Worm (Caenorhabditis elegans) whole organism, young adult: Measurements from ENCODE around the gene C06A6.2.

ENCODE experiments used
- D2030.7 ChIP-seq: fragments of 200-800 bp; sonication (Bioruptor generic); IDR thresholded peaks from 2 replicates; pipeline ENCODE4 v1.3.6; 2022; ENCODE audit warnings: missing genetic modification reagents, missing genetic modification characterization, missing compliant biosample characterization
- F33H1.4 ChIP-seq: fragments of 200-800 bp; sonication (Bioruptor generic); IDR thresholded peaks from 2 replicates; pipeline ENCODE4 v1.3.6; 2022; ENCODE audit warnings: missing genetic modification reagents, missing genetic modification characterization, missing compliant biosample characterization
- F39B2.1 ChIP-seq: fragments of 200-800 bp; sonication (Bioruptor generic); IDR thresholded peaks from 2 replicates; pipeline ENCODE4 v1.3.6; 2022; ENCODE audit warnings: missing genetic modification reagents, missing genetic modification characterization, missing compliant biosample characterization
- F57C9.4 ChIP-seq: sonication (generic microtip); optimal IDR thresholded peaks from 2 replicates; lab custom pipeline; 2017; ENCODE audit warnings: mild to moderate bottlenecking, missing genetic modification characterization, missing compliant biosample characterization
- Y95B8A.8 ChIP-seq: fragments of 200-800 bp; sonication (Bioruptor generic); IDR thresholded peaks from 2 replicates; pipeline ENCODE4 v1.3.6; 2022; ENCODE audit warnings: missing genetic modification reagents, missing genetic modification characterization, missing compliant biosample characterization
- attf-3 ChIP-seq: fragments of 200-800 bp; sonication (Bioruptor generic); conservative IDR thresholded peaks from 2 replicates; pipeline ENCODE4 v1.3.6; 2022; ENCODE audit warnings: missing genetic modification reagents, missing genetic modification characterization, missing compliant biosample characterization
- attf-5 ChIP-seq: fragments of 200-800 bp; sonication (Bioruptor generic); optimal IDR thresholded peaks from 2 replicates; lab custom pipeline; 2018; ENCODE audit warnings: mild to moderate bottlenecking, missing genetic modification characterization, missing compliant biosample characterization
- bed-1 ChIP-seq: fragments of 200-800 bp; sonication (Bioruptor generic); IDR thresholded peaks from 2 replicates; pipeline ENCODE4 v1.3.6; 2022; ENCODE audit warnings: missing genetic modification reagents, missing genetic modification characterization, missing compliant biosample characterization
- ceh-91 ChIP-seq: fragments of 200-800 bp; sonication (Bioruptor generic); IDR thresholded peaks from 2 replicates; pipeline ENCODE4 v1.3.6; 2022; ENCODE audit warnings: missing genetic modification reagents, missing genetic modification characterization, missing compliant biosample characterization
- chd-7 ChIP-seq: sonication (generic microtip); optimal IDR thresholded peaks from 2 replicates; lab custom pipeline; 2016; ENCODE audit warnings: mild to moderate bottlenecking, missing genetic modification characterization, moderate library complexity, missing compliant biosample characterization
- ekl-4 ChIP-seq: fragments of 200-800 bp; sonication (Bioruptor generic); IDR thresholded peaks from 2 replicates; pipeline ENCODE4 v1.3.6; 2022; ENCODE audit warnings: missing genetic modification reagents, missing genetic modification characterization, missing compliant biosample characterization
- ets-4 ChIP-seq: fragments of 200-800 bp; sonication (Bioruptor generic); optimal IDR thresholded peaks from 2 replicates; lab custom pipeline; 2018; ENCODE audit warnings: mild to moderate bottlenecking, missing genetic modification characterization, missing compliant biosample characterization
- hlh-12 ChIP-seq: sonication (generic microtip); optimal IDR thresholded peaks from 2 replicates; lab custom pipeline; 2016; ENCODE audit warnings: missing genetic modification characterization, missing compliant biosample characterization
- let-607 ChIP-seq, 2 experiments: fragments of 200-800 bp in 1 of 2; sonication (Bioruptor generic) in 1 of 2; sonication (generic microtip) in 1 of 2; optimal IDR thresholded peaks; 2 replicates each; lab custom pipeline; 2016 to 2018; ENCODE audit warnings: mild to moderate bottlenecking in 2 of 2, missing compliant biosample characterization in 2 of 2, missing genetic modification characterization in 2 of 2, moderate library complexity in 2 of 2, missing genotype in 1 of 2
- lin-26 ChIP-seq: fragments of 200-800 bp; sonication (Bioruptor generic); IDR thresholded peaks from 2 replicates; pipeline ENCODE4 v1.3.6; 2022; ENCODE audit warnings: missing genetic modification reagents, missing genetic modification characterization, missing compliant biosample characterization
- lsl-1 ChIP-seq: fragments of 200-800 bp; sonication (Bioruptor generic); optimal IDR thresholded peaks from 2 replicates; lab custom pipeline; 2018; ENCODE audit warnings: mild to moderate bottlenecking, missing genetic modification characterization, moderate library complexity, missing compliant biosample characterization
- madf-3 ChIP-seq: fragments of 200-800 bp; sonication (Bioruptor generic); IDR thresholded peaks from 2 replicates; pipeline ENCODE4 v1.3.6; 2022; ENCODE audit warnings: missing genetic modification reagents, missing genetic modification characterization, missing compliant biosample characterization
- nhr-80 ChIP-seq: sonication (generic microtip); optimal IDR thresholded peaks from 2 replicates; lab custom pipeline; 2016; ENCODE audit warnings: missing genetic modification characterization, missing compliant biosample characterization
- nhr-90 ChIP-seq: sonication (generic microtip); optimal IDR thresholded peaks from 2 replicates; lab custom pipeline; 2016; ENCODE audit warnings: missing genotype, mild to moderate bottlenecking, missing genetic modification characterization, missing compliant biosample characterization
- pbrm-1 ChIP-seq: fragments of 200-800 bp; sonication (Bioruptor generic); IDR thresholded peaks from 2 replicates; pipeline ENCODE4 v1.3.6; 2022; ENCODE audit warnings: missing genetic modification reagents, missing genetic modification characterization, missing compliant biosample characterization
- snpc-1.1 ChIP-seq: sonication (generic microtip); optimal IDR thresholded peaks from 2 replicates; lab custom pipeline; 2017; ENCODE audit warnings: missing genetic modification characterization, mild to moderate bottlenecking, missing compliant biosample characterization, antibody characterized with exemption, moderate library complexity, missing genotype, missing genetic modification reagents; ENCODE audit not compliant: insufficient read depth
- snpc-1.3 ChIP-seq: sonication (generic microtip); optimal IDR thresholded peaks from 2 replicates; lab custom pipeline; 2017; ENCODE audit warnings: missing genetic modification characterization, mild to moderate bottlenecking, missing compliant biosample characterization, antibody characterized with exemption, moderate library complexity, missing genotype, missing genetic modification reagents; ENCODE audit not compliant: insufficient read depth
- snpc-3.4 ChIP-seq: sonication (generic microtip); optimal IDR thresholded peaks from 2 replicates; lab custom pipeline; 2017; ENCODE audit warnings: missing genetic modification characterization, mild to moderate bottlenecking, missing compliant biosample characterization, antibody characterized with exemption, moderate library complexity, missing genotype, missing genetic modification reagents
- somi-1 ChIP-seq: fragments of 200-800 bp; sonication (Bioruptor generic); optimal IDR thresholded peaks from 2 replicates; lab custom pipeline; 2018; ENCODE audit warnings: mild to moderate bottlenecking, missing genetic modification characterization, missing compliant biosample characterization
- sptf-2 ChIP-seq: fragments of 200-800 bp; sonication (Bioruptor generic); optimal IDR thresholded peaks from 2 replicates; lab custom pipeline; 2018; ENCODE audit warnings: mild to moderate bottlenecking, missing genetic modification characterization, missing compliant biosample characterization
- tlf-1 ChIP-seq: fragments of 200-800 bp; sonication (Bioruptor generic); optimal IDR thresholded peaks from 2 replicates; lab custom pipeline; 2018; ENCODE audit warnings: mild to moderate bottlenecking, missing genetic modification characterization, missing compliant biosample characterization
- unc-130 ChIP-seq: sonication (generic microtip); optimal IDR thresholded peaks from 2 replicates; lab custom pipeline; 2016; ENCODE audit warnings: missing genetic modification reagents, missing genetic modification characterization, missing compliant biosample characterization
- ztf-6 ChIP-seq: fragments of 200-800 bp; sonication (Bioruptor generic); IDR thresholded peaks from 2 replicates; pipeline ENCODE4 v1.3.6; 2022; ENCODE audit warnings: missing genetic modification reagents, missing genetic modification characterization, missing compliant biosample characterization

The C06A6.2 gene

DNA sequence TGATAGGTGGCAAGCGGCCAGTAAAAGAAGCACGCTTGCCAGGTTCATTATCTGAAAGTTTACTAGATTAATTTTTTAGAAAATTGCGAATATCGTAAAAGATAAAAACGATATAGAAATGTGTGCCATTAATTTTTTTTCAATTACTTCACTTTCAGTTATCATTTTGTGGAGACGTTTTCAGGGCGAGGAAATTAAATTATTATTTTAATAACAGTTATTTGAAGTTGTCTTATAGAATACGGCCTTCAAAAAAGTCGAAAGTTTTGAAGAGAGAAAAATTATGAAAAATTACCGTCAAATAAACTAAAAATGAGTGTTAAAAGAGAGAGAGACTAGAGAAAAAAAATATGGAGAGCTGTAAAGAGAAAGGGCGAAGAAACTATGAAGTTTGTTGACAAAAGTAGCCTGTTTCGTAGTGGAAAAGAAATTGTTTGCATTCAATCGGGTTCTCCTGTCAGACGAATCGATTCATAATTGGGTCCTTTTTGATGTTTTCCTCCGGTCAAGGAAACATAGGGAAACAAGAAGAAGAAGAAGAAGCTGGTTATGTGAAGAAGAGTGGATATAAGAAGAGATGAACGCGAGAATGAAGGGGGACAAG lies 11.7 kb upstream of the C06A6.2 start, which contains the start of gene erp-44.2:
Gene erp-44.2, minus strand, starts transcription at position 51 of the 604 bp plus-strand sequence.
- TF ChIP-seq snpc-3.4 (tag; lab: Kevin White, UChicago): no peak

DNA sequence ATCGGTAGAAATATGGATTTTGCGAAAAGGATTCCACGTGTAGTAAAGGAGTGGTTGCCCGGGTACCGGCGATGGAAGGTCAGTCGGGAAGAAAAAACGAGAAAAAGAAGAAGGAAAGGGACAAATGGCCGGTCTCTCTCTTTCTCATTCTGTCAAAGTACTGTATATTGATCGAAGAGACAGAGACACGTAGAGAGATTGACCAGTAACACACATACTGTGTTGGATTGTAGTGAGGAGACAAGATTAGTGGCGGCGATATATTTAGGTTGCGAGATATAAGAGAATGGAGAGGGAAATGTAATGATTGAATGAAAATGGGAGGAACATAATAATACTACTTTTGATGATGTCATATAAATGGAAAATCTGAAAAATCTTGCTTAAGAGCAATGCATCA lies 10.4 kb upstream of the C06A6.2 start:
- TF ChIP-seq ekl-4 (no peak), ceh-91 (GFP tag; lab: Robert Waterston, UW) (no peak), sptf-2 (no peak)

DNA sequence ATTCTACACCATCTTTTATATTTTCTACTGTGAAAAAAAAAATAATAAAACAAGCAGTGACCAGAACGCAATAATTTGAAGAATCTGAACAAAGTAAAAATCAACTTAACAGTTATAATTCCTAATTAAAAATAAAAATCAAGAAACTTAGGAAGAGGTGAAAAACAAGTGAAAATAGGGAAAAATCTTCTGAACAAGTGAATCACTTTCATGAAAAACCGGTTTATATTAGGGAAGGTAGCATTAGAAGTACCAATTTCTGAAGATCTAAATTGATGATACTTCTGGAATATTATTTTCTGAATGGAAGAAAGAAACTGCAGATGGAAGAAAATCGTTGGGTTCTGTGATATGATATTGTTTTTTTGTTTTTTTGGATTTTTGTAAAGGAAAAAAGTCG lies 9.9 kb upstream of the C06A6.2 start:
- TF ChIP-seq madf-3: no peak

DNA sequence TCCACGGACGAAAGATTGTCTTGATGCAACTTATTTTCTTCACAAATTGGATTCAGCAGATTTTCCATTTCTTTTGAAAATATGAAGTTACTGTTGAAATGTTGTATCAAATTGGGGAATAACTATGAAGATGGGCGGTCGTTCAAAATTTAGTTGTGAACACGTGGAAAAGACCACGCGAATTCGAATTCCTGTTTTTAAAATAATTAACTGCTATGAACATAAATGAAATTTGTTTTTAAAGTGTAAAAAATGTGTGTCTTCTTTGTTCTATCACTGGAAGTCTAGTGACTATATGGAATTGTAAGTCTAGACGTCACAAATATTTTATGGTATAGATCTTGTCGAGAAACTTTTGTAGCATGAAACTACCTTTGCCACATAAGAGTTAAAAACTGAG lies 8.0 kb upstream of the C06A6.2 start, which contains the start of gene C06A6.7:
Gene C06A6.7, minus strand, starts transcription at position 101 of the 400 bp plus-strand sequence.
- TF ChIP-seq bed-1 (GFP tag; lab: Robert Waterston, UW): no peak
- no peak for TF ChIP-seq D2030.7
- TF ChIP-seq nhr-90: no peak
- no peak for TF ChIP-seq chd-7 (tag; lab: Kevin White, UChicago)
- TF ChIP-seq ets-4: no peak
- TF ChIP-seq somi-1: no peak
- no peak for TF ChIP-seq attf-3 (GFP tag; lab: Robert Waterston, UW)

DNA sequence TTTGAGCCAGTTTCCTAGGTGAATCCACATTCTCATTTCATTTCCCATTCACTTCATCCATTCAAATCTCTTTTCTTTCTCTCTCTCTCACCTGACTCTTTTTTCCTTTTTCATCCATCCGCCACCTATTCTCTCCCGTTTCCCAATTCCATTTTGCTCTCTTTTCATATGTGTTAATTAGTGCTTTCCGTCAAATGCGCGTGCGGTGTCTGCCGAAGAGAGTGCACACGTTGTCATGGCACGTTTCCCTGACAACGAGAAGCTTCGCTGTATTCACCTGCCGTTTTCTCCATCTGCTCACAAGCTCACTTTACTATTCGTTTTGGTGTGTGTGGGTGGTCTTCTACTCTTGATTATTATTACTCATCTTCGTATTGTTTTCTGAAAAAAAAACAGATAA lies 6.5 kb upstream of the C06A6.2 start:
- TF ChIP-seq lin-26 (no peak), F33H1.4 (no peak), nhr-80 (tag; lab: Kevin White, UChicago) (no peak), Y95B8A.8 (GFP tag; lab: Robert Waterston, UW) (no peak), attf-5 (GFP tag; lab: Kevin White, UChicago) (no peak), lsl-1 (no peak), tlf-1 (GFP tag; lab: Kevin White, UChicago) (no peak), pbrm-1 (GFP tag; lab: Robert Waterston, UW) (no peak), snpc-1.1 (tag; lab: Kevin White, UChicago) (no peak), unc-130 (no peak), F57C9.4 (no peak), hlh-12 (tag; lab: Kevin White, UChicago) (no peak), ztf-6 (GFP tag; lab: Robert Waterston, UW) (no peak)

DNA sequence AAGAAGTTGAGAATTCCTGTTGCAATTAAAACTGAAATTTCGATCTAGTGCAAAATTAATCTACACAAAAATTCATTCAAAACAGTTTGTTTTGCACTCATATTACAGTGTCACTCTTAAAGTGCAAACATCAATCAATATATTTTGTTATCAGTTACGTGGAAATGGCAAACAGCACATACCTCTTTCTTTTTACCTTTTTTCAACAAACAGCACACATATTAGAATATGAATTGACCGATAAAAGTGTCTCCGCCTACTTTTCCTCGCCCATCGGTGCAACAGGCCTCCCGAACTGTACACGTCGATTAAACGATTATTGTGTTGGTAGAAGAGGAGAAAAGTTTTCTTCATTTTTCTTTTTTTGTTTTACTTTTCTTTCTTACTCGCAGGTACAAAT lies 5.2 kb upstream of the C06A6.2 start:
- TF ChIP-seq snpc-1.3 (tag; lab: Kevin White, UChicago) (no peak), ets-4 (peak; percentile 26), attf-5 (GFP tag; lab: Kevin White, UChicago) (peak; percentile 17), nhr-80 (tag; lab: Kevin White, UChicago) (peak; percentile 94), let-607 (tag; optimal IDR thresholded peaks at IDR 0.05; lab: Kevin White, UChicago) (peak; percentile 49 to 65), F39B2.1 (GFP tag; lab: Robert Waterston, UW) (no peak)
